Worm (Caenorhabditis elegans) whole organism, L4 larva: ENCODE data around the gene npr-43.

Source experiments
- F10B5.3 ChIP-seq: sonication (generic microtip); optimal IDR thresholded peaks from 2 replicates; lab custom pipeline; 2016; ENCODE audit warnings: mild to moderate bottlenecking, missing genetic modification characterization, missing compliant biosample characterization
- F26F4.8 ChIP-seq: fragments of 200-800 bp; sonication (Bioruptor generic); conservative IDR thresholded peaks from 2 replicates; pipeline ENCODE4 v1.3.6; 2022; ENCODE audit warnings: missing genetic modification characterization, missing compliant biosample characterization
- F44E2.7 ChIP-seq: fragments of 200-800 bp; sonication (Bioruptor generic); IDR thresholded peaks from 2 replicates; pipeline ENCODE4 v2.1.2; 2022; ENCODE audit warnings: missing genetic modification characterization, missing compliant biosample characterization
- T20F7.1 ChIP-seq: fragments of 200-800 bp; sonication (Bioruptor generic); optimal IDR thresholded peaks from 2 replicates; lab custom pipeline; 2018; ENCODE audit warnings: mild to moderate bottlenecking, missing genetic modification characterization, missing compliant biosample characterization
- Y105C5A.15 ChIP-seq: fragments of 200-800 bp; sonication (Bioruptor generic); IDR thresholded peaks from 2 replicates; pipeline ENCODE4 v1.3.6; 2022; ENCODE audit warnings: missing genetic modification characterization, missing compliant biosample characterization
- Y75B8A.6 ChIP-seq: fragments of 200-800 bp; sonication (Bioruptor generic); IDR thresholded peaks from 2 replicates; pipeline ENCODE4 v1.3.6; 2022; ENCODE audit warnings: missing genetic modification reagents, missing genetic modification characterization, missing compliant biosample characterization
- aly-2 ChIP-seq: sonication (generic microtip); optimal IDR thresholded peaks from 2 replicates; lab custom pipeline; 2018; ENCODE audit warnings: missing biosample characterization, missing genetic modification characterization
- ama-1 ChIP-seq: fragments of 150-350 bp; optimal IDR thresholded peaks from 2 replicates; lab custom pipeline; 2014; ENCODE audit warnings: inconsistent platforms, mixed read lengths
- arid-1 ChIP-seq: fragments of 200-800 bp; sonication (Bioruptor generic); conservative IDR thresholded peaks from 2 replicates; pipeline ENCODE4 v1.3.6; 2022; ENCODE audit warnings: missing genetic modification reagents, missing genetic modification characterization, missing compliant biosample characterization
- ceh-62 ChIP-seq: sonication (generic microtip); optimal IDR thresholded peaks from 2 replicates; lab custom pipeline; 2017; ENCODE audit warnings: missing biosample characterization, missing genetic modification characterization
- ceh-82 ChIP-seq: sonication (generic microtip); optimal IDR thresholded peaks from 2 replicates; lab custom pipeline; 2017; ENCODE audit warnings: missing biosample characterization, missing genetic modification characterization
- ctbp-1 ChIP-seq: fragments of 200-800 bp; sonication (Bioruptor generic); IDR thresholded peaks from 2 replicates; pipeline ENCODE4 v1.3.6; 2022; ENCODE audit warnings: missing genetic modification reagents, missing genetic modification characterization, missing compliant biosample characterization
- daf-12 ChIP-seq: fragments of 150-350 bp; optimal IDR thresholded peaks from 2 replicates; lab custom pipeline; 2014; ENCODE audit warnings: missing biosample characterization, missing genetic modification reagents, missing genetic modification characterization
- daf-16 ChIP-seq, 3 experiments: sonication (generic microtip); optimal IDR thresholded peaks; 2 replicates each; lab custom pipeline; 2016 to 2017; ENCODE audit warnings: missing genetic modification characterization in 3 of 3, missing genetic modification reagents in 3 of 3, mild to moderate bottlenecking in 2 of 3, missing compliant biosample characterization in 2 of 3, missing biosample characterization in 1 of 3, moderate library complexity in 1 of 3
- daf-8 ChIP-seq: fragments of 200-800 bp; sonication (Bioruptor generic); IDR thresholded peaks from 2 replicates; pipeline ENCODE4 v1.3.6; 2022; ENCODE audit warnings: missing genetic modification characterization, missing compliant biosample characterization
- dmd-8 ChIP-seq: fragments of 200-800 bp; sonication (Bioruptor generic); IDR thresholded peaks from 2 replicates; pipeline ENCODE4 v1.3.6; 2022; ENCODE audit warnings: missing genetic modification characterization, missing compliant biosample characterization
- dmd-9 ChIP-seq: fragments of 200-800 bp; sonication (Bioruptor generic); IDR thresholded peaks from 2 replicates; pipeline ENCODE4 v1.3.6; 2022; ENCODE audit warnings: missing genetic modification reagents, missing genetic modification characterization, missing compliant biosample characterization
- egl-43 ChIP-seq: fragments of 200-800 bp; sonication (Bioruptor generic); IDR thresholded peaks from 2 replicates; pipeline ENCODE4 v1.3.6; 2022; ENCODE audit warnings: missing genetic modification reagents, missing genetic modification characterization, missing compliant biosample characterization
- hlh-30 ChIP-seq: sonication (generic microtip); optimal IDR thresholded peaks from 2 replicates; lab custom pipeline; 2017; ENCODE audit warnings: antibody characterized with exemption, mild to moderate bottlenecking, missing genetic modification characterization, missing compliant biosample characterization; ENCODE audit not compliant: insufficient read depth
- jun-1 ChIP-seq: fragments of 150-350 bp; optimal IDR thresholded peaks from 2 replicates; lab custom pipeline; 2014; ENCODE audit warnings: missing biosample characterization, missing genetic modification reagents, missing genetic modification characterization
- lim-7 ChIP-seq: fragments of 200-800 bp; sonication (Bioruptor generic); IDR thresholded peaks from 2 replicates; pipeline ENCODE4 v1.3.6; 2022; ENCODE audit warnings: missing genetic modification characterization, missing compliant biosample characterization
- lin-1 ChIP-seq: fragments of 200-800 bp; sonication (Bioruptor generic); IDR thresholded peaks from 2 replicates; pipeline ENCODE4 v1.3.6; 2022; ENCODE audit warnings: missing genetic modification reagents, missing genetic modification characterization, missing compliant biosample characterization
- lin-15B ChIP-seq: fragments of 150-350 bp; sonication (generic microtip); optimal IDR thresholded peaks from 3 replicates; lab custom pipeline; 2014; ENCODE audit warnings: missing biosample characterization, missing genetic modification characterization
- lin-29 ChIP-seq: fragments of 200-800 bp; sonication (Bioruptor generic); IDR thresholded peaks from 2 replicates; pipeline ENCODE4 v1.3.6; 2022; ENCODE audit warnings: missing genetic modification reagents, missing genetic modification characterization, missing compliant biosample characterization
- lin-38 ChIP-seq: fragments of 200-800 bp; sonication (Bioruptor generic); IDR thresholded peaks from 2 replicates; pipeline ENCODE4 v1.3.6; 2022; ENCODE audit warnings: missing genetic modification reagents, missing genetic modification characterization, missing compliant biosample characterization
- lin-39 ChIP-seq: fragments of 150-350 bp; optimal IDR thresholded peaks from 2 replicates; lab custom pipeline; 2014; ENCODE audit warnings: missing biosample characterization, missing genetic modification reagents, missing genetic modification characterization
- lsy-2 ChIP-seq, 2 experiments: fragments of 150-350 bp in 1 of 2; sonication (generic microtip) in 1 of 2; optimal IDR thresholded peaks; 2 replicates each; lab custom pipeline; 2014 to 2017; ENCODE audit warnings: missing biosample characterization in 2 of 2, missing genetic modification characterization in 2 of 2
- madf-5 ChIP-seq, 2 experiments: fragments of 200-800 bp; sonication (Bioruptor generic); IDR thresholded peaks; 2 replicates each; pipeline ENCODE4 v1.3.6; 2022; ENCODE audit warnings: missing compliant biosample characterization in 2 of 2, missing genetic modification characterization in 2 of 2
- madf-9 ChIP-seq: fragments of 200-800 bp; sonication (Bioruptor generic); conservative IDR thresholded peaks from 2 replicates; pipeline ENCODE4 v1.3.6; 2022; ENCODE audit warnings: missing genetic modification reagents, missing genetic modification characterization, missing compliant biosample characterization
- mdl-1 ChIP-seq, 2 experiments: fragments of 150-350 bp in 1 of 2; sonication (generic microtip) in 1 of 2; optimal IDR thresholded peaks; 2 replicates each; lab custom pipeline; 2014 to 2017; ENCODE audit warnings: missing biosample characterization in 2 of 2, missing genetic modification characterization in 2 of 2
- mdt-29 ChIP-seq: fragments of 200-800 bp; sonication (Bioruptor generic); IDR thresholded peaks from 2 replicates; pipeline ENCODE4 v1.3.6; 2022; ENCODE audit warnings: missing genetic modification reagents, missing genetic modification characterization, missing compliant biosample characterization
- mep-1 ChIP-seq: fragments of 150-350 bp; sonication (generic microtip); optimal IDR thresholded peaks from 3 replicates; lab custom pipeline; 2014; ENCODE audit warnings: missing biosample characterization, missing genetic modification characterization
- nhr-10 ChIP-seq: fragments of 150-350 bp; optimal IDR thresholded peaks from 2 replicates; lab custom pipeline; 2014; ENCODE audit warnings: missing biosample characterization, missing genetic modification characterization
- nhr-11 ChIP-seq: fragments of 150-350 bp; optimal IDR thresholded peaks from 2 replicates; lab custom pipeline; 2014; ENCODE audit warnings: missing biosample characterization, missing genetic modification characterization
- nhr-111 ChIP-seq: fragments of 200-800 bp; sonication (Bioruptor generic); optimal IDR thresholded peaks from 2 replicates; lab custom pipeline; 2018; ENCODE audit warnings: mild to moderate bottlenecking, missing genetic modification characterization, missing compliant biosample characterization
- nhr-28 ChIP-seq: fragments of 150-350 bp; optimal IDR thresholded peaks from 2 replicates; lab custom pipeline; 2014; ENCODE audit warnings: missing biosample characterization, missing genetic modification characterization
- nhr-48 ChIP-seq: sonication (generic microtip); optimal IDR thresholded peaks from 2 replicates; lab custom pipeline; 2016; ENCODE audit warnings: mild to moderate bottlenecking, missing genetic modification characterization, missing compliant biosample characterization
- nhr-76 ChIP-seq: fragments of 150-350 bp; optimal IDR thresholded peaks from 2 replicates; lab custom pipeline; 2014; ENCODE audit warnings: missing biosample characterization, missing genetic modification characterization
- pha-4 ChIP-seq, 2 experiments: fragments of 150-350 bp in 1 of 2; fragments of 200-800 bp in 1 of 2; sonication (Bioruptor generic) in 1 of 2; IDR thresholded peaks in 1 of 2; optimal IDR thresholded peaks in 1 of 2; 2 replicates each; pipeline versions ENCODE4 v1.3.6 to Lab custom; 2014 to 2022; ENCODE audit warnings: missing genetic modification characterization in 2 of 2, missing genetic modification reagents in 2 of 2, missing biosample characterization in 1 of 2, missing compliant biosample characterization in 1 of 2
- rbr-2 ChIP-seq: sonication (generic microtip); optimal IDR thresholded peaks from 2 replicates; lab custom pipeline; 2016; ENCODE audit warnings: missing genotype, missing genetic modification characterization, missing compliant biosample characterization
- saeg-2 ChIP-seq: fragments of 200-800 bp; sonication (Bioruptor generic); IDR thresholded peaks from 2 replicates; pipeline ENCODE4 v1.3.6; 2022; ENCODE audit warnings: missing genetic modification reagents, missing genetic modification characterization, missing compliant biosample characterization
- snpc-4 ChIP-seq: fragments of 150-350 bp; optimal IDR thresholded peaks from 2 replicates; lab custom pipeline; 2014; ENCODE audit warnings: missing biosample characterization, missing genetic modification characterization
- spr-1 ChIP-seq: sonication (generic microtip); optimal IDR thresholded peaks from 2 replicates; lab custom pipeline; 2016; ENCODE audit warnings: mild to moderate bottlenecking, missing genetic modification characterization, missing compliant biosample characterization
- tag-97 ChIP-seq: fragments of 200-800 bp; sonication (Bioruptor generic); IDR thresholded peaks from 2 replicates; pipeline ENCODE4 v1.3.6; 2022; ENCODE audit warnings: missing genetic modification characterization, missing compliant biosample characterization
- unc-62 ChIP-seq, 3 experiments: fragments of 150-350 bp in 1 of 3; sonication (generic microtip); optimal IDR thresholded peaks in 2 of 3; peaks in 1 of 3; 1 replicate in 1 of 3; 2 replicates in 2 of 3; lab custom pipeline; 2014 to 2017; ENCODE audit warnings: missing biosample characterization in 3 of 3, missing genetic modification characterization in 3 of 3, missing genetic modification reagents in 3 of 3, missing genotype in 1 of 3
- vab-7 ChIP-seq: fragments of 200-800 bp; sonication (Bioruptor generic); IDR thresholded peaks from 2 replicates; pipeline ENCODE4 v1.3.6; 2022; ENCODE audit warnings: missing genetic modification reagents, missing genetic modification characterization, missing compliant biosample characterization
- zfp-2 ChIP-seq: sonication (generic microtip); optimal IDR thresholded peaks from 2 replicates; lab custom pipeline; 2016; ENCODE audit warnings: mild to moderate bottlenecking, missing genetic modification characterization, missing compliant biosample characterization
- zfp-3 ChIP-seq: fragments of 200-800 bp; sonication (Bioruptor generic); conservative IDR thresholded peaks from 2 replicates; pipeline ENCODE4 v1.3.6; 2022; ENCODE audit warnings: missing genetic modification reagents, missing genetic modification characterization, missing compliant biosample characterization
- zip-11 ChIP-seq: fragments of 200-800 bp; sonication (Bioruptor generic); IDR thresholded peaks from 2 replicates; pipeline ENCODE4 v1.3.6; 2022; ENCODE audit warnings: missing genetic modification characterization, missing compliant biosample characterization
- ztf-7 ChIP-seq: fragments of 150-350 bp; optimal IDR thresholded peaks from 2 replicates; lab custom pipeline; 2014; ENCODE audit warnings: missing biosample characterization, missing genetic modification characterization

Gene npr-43

ce11 chrV:14364586-14365248 lies 14.2 kb downstream of the npr-43 start:
- TF ChIP-seq vab-7 (GFP tag; lab: Robert Waterston, UW) (no peak), Y105C5A.15 (no peak), mep-1 (tag; lab: Kevin White, UChicago) (peak; percentile 52), lin-1 (no peak), nhr-111 (GFP tag; lab: Kevin White, UChicago) (peak; percentile 22), snpc-4 (tag; lab: Kevin White, UChicago) (no peak), lin-38 (peak; percentile 30), daf-16 (GFP tag; optimal IDR thresholded peaks at IDR 0.05; lab: Kevin White, UChicago) (no peak), daf-16 (tag; optimal IDR thresholded peaks at IDR 0.05; lab: Kevin White, UChicago) (no peak), zip-11 (GFP tag; lab: Robert Waterston, UW) (no peak), unc-62 (GFP tag; optimal IDR thresholded peaks at IDR 0.05 in 1 of 2; lab: Kevin White, UChicago) (peak in 1 of 2 experiments; percentile 44), unc-62 (tag; optimal IDR thresholded peaks at IDR 0.05; lab: Kevin White, UChicago) (no peak), madf-5 (GFP tag; IDR thresholded peaks at IDR 0.05; lab: Robert Waterston, UW) (no peak), F26F4.8 (no peak), nhr-10 (no peak), ceh-62 (tag; lab: Kevin White, UChicago) (no peak), nhr-76 (tag; lab: Kevin White, UChicago) (no peak), rbr-2 (peak; percentile 26), daf-8 (GFP tag; lab: Robert Waterston, UW) (no peak), saeg-2 (GFP tag; lab: Robert Waterston, UW) (no peak), aly-2 (tag; lab: Kevin White, UChicago) (no peak), spr-1 (tag; lab: Kevin White, UChicago) (no peak), Y75B8A.6 (no peak), nhr-28 (tag; lab: Kevin White, UChicago) (peak; percentile 26), jun-1 (no peak), zfp-2 (tag; lab: Kevin White, UChicago) (no peak), T20F7.1 (GFP tag; lab: Kevin White, UChicago) (no peak), zfp-3 (GFP tag; lab: Robert Waterston, UW) (0 out of 2 replicates have a peak, but pooled peaks have one; percentile 8), ceh-82 (no peak), lsy-2 (tag; optimal IDR thresholded peaks at IDR 0.05; lab: Kevin White, UChicago) (peak; percentile 51 to 88), madf-9 (GFP tag; lab: Robert Waterston, UW) (no peak), dmd-8 (GFP tag; lab: Robert Waterston, UW) (no peak), lim-7 (GFP tag; lab: Robert Waterston, UW) (no peak), F44E2.7 (no peak), nhr-11 (tag; lab: Kevin White, UChicago) (no peak), daf-12 (tag; lab: Kevin White, UChicago) (no peak), ama-1 (no peak), lin-39 (tag; lab: Kevin White, UChicago) (no peak), mdl-1 (tag; optimal IDR thresholded peaks at IDR 0.05; lab: Kevin White, UChicago) (no peak), nhr-48 (tag; lab: Kevin White, UChicago) (peak; percentile 38), ctbp-1 (GFP tag; lab: Robert Waterston, UW) (no peak), F10B5.3 (tag; lab: Kevin White, UChicago) (no peak), ztf-7 (tag; lab: Kevin White, UChicago) (no peak), lin-29 (GFP tag; lab: Robert Waterston, UW) (no peak), tag-97 (GFP tag; lab: Robert Waterston, UW) (no peak), pha-4 (GFP tag; IDR thresholded peaks at IDR 0.05; lab: Robert Waterston, UW) (peak; percentile 44; the same call in 1 of the 2 replicates), pha-4 (tag; optimal IDR thresholded peaks at IDR 0.05; lab: Kevin White, UChicago) (no peak), egl-43 (GFP tag; lab: Robert Waterston, UW) (no peak), lin-15B (tag; lab: Kevin White, UChicago) (no peak), mdt-29 (GFP tag; lab: Robert Waterston, UW) (no peak), hlh-30 (tag; lab: Kevin White, UChicago) (peak; percentile 17), arid-1 (GFP tag; lab: Robert Waterston, UW) (no peak), dmd-9 (GFP tag; lab: Robert Waterston, UW) (no peak)
